Fruit fly (Drosophila melanogaster): ENCODE results near the gene CG42846.
A peak's percentile ranks its signal among the peaks of the same experiment; 100 is the strongest.

The CG42846 gene

DNA sequence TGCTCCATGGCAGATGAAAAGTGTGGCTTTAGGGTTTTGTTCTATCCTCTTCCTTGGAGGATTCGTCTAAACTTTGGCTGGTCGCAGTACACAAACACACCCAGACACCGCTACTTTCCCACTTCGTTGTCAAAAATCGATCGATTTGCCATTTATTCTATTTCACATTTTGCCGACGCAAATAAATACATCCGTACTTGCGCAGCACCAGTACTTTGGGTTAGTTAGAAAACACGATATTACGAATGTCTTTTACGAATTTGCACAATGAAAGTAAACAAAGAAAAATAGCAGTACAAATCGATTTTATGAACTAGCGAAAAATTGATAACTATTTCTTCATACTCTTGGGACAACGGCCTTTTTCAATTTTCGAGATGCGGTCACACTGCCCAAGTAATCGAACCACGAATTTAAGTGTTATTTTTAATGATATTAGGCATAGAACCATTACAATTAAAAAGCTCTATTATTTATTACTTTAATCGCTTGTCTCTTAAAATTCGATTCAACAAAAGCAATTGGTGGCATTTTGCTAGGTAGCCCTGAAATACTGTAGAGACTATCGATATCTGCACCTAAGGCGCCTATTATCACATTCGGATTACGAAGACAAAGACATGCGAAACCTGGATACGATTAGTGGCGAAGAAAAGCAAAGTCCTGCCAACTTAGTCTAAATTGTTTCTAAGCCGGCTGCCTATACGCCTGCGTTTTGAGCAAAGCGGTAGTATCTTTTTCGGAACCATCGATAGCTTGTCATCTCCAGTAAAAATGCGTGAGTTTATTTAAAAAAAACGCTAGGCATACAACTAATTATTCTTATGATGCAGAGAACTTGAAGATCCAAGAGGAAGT, 26.4 kb upstream of the CG42846 start, which contains the start of the genes DIP2 and wac (continued):
- peak; percentile 85 for TF ChIP-seq Lhr (GFP tag; optimal IDR thresholded peaks at IDR 0.05)
- peak; percentile 18 for TF ChIP-seq CG9437 (GFP tag; optimal IDR thresholded peaks at IDR 0.05)
- peak; percentile 71 for TF ChIP-seq tgo (GFP tag; IDR thresholded peaks at IDR 0.05)
- no peak for TF ChIP-seq Ravus (GFP tag; IDR thresholded peaks at IDR 0.05)
- TF ChIP-seq Xrp1 (GFP tag; IDR thresholded peaks at IDR 0.05): peak; percentile 72
- peak; percentile 86 for TF ChIP-seq CG34224 (GFP tag; IDR thresholded peaks at IDR 0.05; ENCODE audit: partially characterized antibody)
- peak; percentile 89 for TF ChIP-seq CG14710 (tag; optimal IDR thresholded peaks at IDR 0.05)
- peak; percentile 51 for TF ChIP-seq MESR4 (GFP tag; optimal IDR thresholded peaks at IDR 0.05)
- TF ChIP-seq TFAM (GFP tag; optimal IDR thresholded peaks at IDR 0.05): no peak
- TF ChIP-seq CG9932 (GFP tag; IDR thresholded peaks at IDR 0.05): peak; percentile 94
- peak; percentile 13 for TF ChIP-seq Sry-β (GFP tag; optimal IDR thresholded peaks at IDR 0.05)
- TF ChIP-seq fd64A (GFP tag; optimal IDR thresholded peaks at IDR 0.05): no peak
- no peak for TF ChIP-seq Gsc (GFP tag; IDR thresholded peaks at IDR 0.05)
- no peak for TF ChIP-seq pan (optimal IDR thresholded peaks at IDR 0.05)
- TF ChIP-seq pan (GFP tag; optimal IDR thresholded peaks at IDR 0.05 in 1 of 2, IDR thresholded peaks at IDR 0.05 in 1 of 2): peak in 1 of 2 experiments; percentile 68
- TF ChIP-seq Scr (GFP tag; IDR thresholded peaks at IDR 0.05; ENCODE audit: partially characterized antibody): peak; percentile 91
- no peak for TF ChIP-seq CG3407 (GFP tag; optimal IDR thresholded peaks at IDR 0.05)
- peak; percentile 4 for TF ChIP-seq fd3F (GFP tag; optimal IDR thresholded peaks at IDR 0.05)
- peak; percentile 74 for TF ChIP-seq sob (GFP tag; IDR thresholded peaks at IDR 0.05)
- peak; percentile 85 for TF ChIP-seq HLH54F (GFP tag; optimal IDR thresholded peaks at IDR 0.05)
- peak; percentile 60 for TF ChIP-seq btn (GFP tag; optimal IDR thresholded peaks at IDR 0.05)
- peak; percentile 75 for TF ChIP-seq Hr3 (GFP tag; optimal IDR thresholded peaks at IDR 0.05)
- TF ChIP-seq CG13287 (GFP tag; IDR thresholded peaks at IDR 0.05; ENCODE audit: partially characterized antibody): peak; percentile 96
- peak; percentile 30 for TF ChIP-seq corto (GFP tag; optimal IDR thresholded peaks at IDR 0.05)
- peak; percentile 84; the same call in 2 of the 4 replicates for TF ChIP-seq chinmo (GFP tag; IDR thresholded peaks at IDR 0.05; ENCODE audit: partially characterized antibody)
- TF ChIP-seq CG33557 (GFP tag; optimal IDR thresholded peaks at IDR 0.05): peak; percentile 60
- peak; percentile 45 for TF ChIP-seq stc (GFP tag; IDR thresholded peaks at IDR 0.05)
- no peak for TF ChIP-seq lab (GFP tag; optimal IDR thresholded peaks at IDR 0.05)
- TF ChIP-seq Dip3 (GFP tag; optimal IDR thresholded peaks at IDR 0.05): peak; percentile 90
- no peak for TF ChIP-seq ac (GFP tag; optimal IDR thresholded peaks at IDR 0.05)
- peak; percentile 33 for TF ChIP-seq gcm (GFP tag; optimal IDR thresholded peaks at IDR 0.05)
- TF ChIP-seq fd102C (GFP tag; optimal IDR thresholded peaks at IDR 0.05): peak; percentile 31
- no peak for TF ChIP-seq trh (GFP tag; optimal IDR thresholded peaks at IDR 0.05)
- TF ChIP-seq CG10565 (GFP tag; optimal IDR thresholded peaks at IDR 0.05): no peak
- TF ChIP-seq nmo (GFP tag; optimal IDR thresholded peaks at IDR 0.05): peak; percentile 75
- peak; percentile 82 for TF ChIP-seq vfl (GFP tag; optimal IDR thresholded peaks at IDR 0.05)
- TF ChIP-seq Ets97D (GFP tag; optimal IDR thresholded peaks at IDR 0.05): peak; percentile 93
- no peak for TF ChIP-seq Hmx (GFP tag; optimal IDR thresholded peaks at IDR 0.05)
- TF ChIP-seq CG12299 (tag; optimal IDR thresholded peaks at IDR 0.05): peak; percentile 3
- peak; percentile 40 for TF ChIP-seq Nf-YB (GFP tag; optimal IDR thresholded peaks at IDR 0.05)
- TF ChIP-seq CG2199 (GFP tag; IDR thresholded peaks at IDR 0.05): peak; percentile 75; the same call in 2 of the 3 replicates
- peak; percentile 86 for TF ChIP-seq zen2 (GFP tag; IDR thresholded peaks at IDR 0.05; ENCODE audit: partially characterized antibody)
- peak; percentile 34 for TF ChIP-seq Rx (GFP tag; IDR thresholded peaks at IDR 0.05)
- peak; percentile 23 for TF ChIP-seq dmrt11E (tag; optimal IDR thresholded peaks at IDR 0.05)
- TF ChIP-seq CG31441 (GFP tag; IDR thresholded peaks at IDR 0.05): no peak; the same call in 1 of the 2 replicates
- TF ChIP-seq Asciz (GFP tag; optimal IDR thresholded peaks at IDR 0.05): no peak
- TF ChIP-seq CG10543 (GFP tag; optimal IDR thresholded peaks at IDR 0.05): peak; percentile 78
- TF ChIP-seq repo (GFP tag; optimal IDR thresholded peaks at IDR 0.05): peak; percentile 33

Measured in whole organism, embryonic.